Fruit fly (Drosophila melanogaster): ENCODE data around the gene Hsp68.

Gene Hsp68

dm6 chr3R:24025715-24026467 lies 31.2 kb downstream of the Hsp68 start (continued):
- TF ChIP-seq OdsH (GFP tag; optimal IDR thresholded peaks at IDR 0.05) (peak; percentile 27), CG10631 (GFP tag; optimal IDR thresholded peaks at IDR 0.05) (no peak), CG6163 (GFP tag; IDR thresholded peaks at IDR 0.05) (no peak), eg (GFP tag; IDR thresholded peaks at IDR 0.05) (peak; percentile 44; the same call in 2 of the 3 replicates), CG6854 (GFP tag; optimal IDR thresholded peaks at IDR 0.05) (no peak), CG11294 (GFP tag; IDR thresholded peaks at IDR 0.05) (no peak), Met (GFP tag; optimal IDR thresholded peaks at IDR 0.05) (peak; percentile 47), CG7368 (GFP tag; optimal IDR thresholded peaks at IDR 0.05) (no peak), dsx (GFP tag; optimal IDR thresholded peaks at IDR 0.05; ENCODE audit: poor library complexity, severe bottlenecking) (no peak), acj6 (GFP tag; optimal IDR thresholded peaks at IDR 0.05) (peak; percentile 22), Lpt (GFP tag; optimal IDR thresholded peaks at IDR 0.05) (no peak), spab (GFP tag; optimal IDR thresholded peaks at IDR 0.05) (no peak)

- TF ChIP-seq fd59A (GFP tag; optimal IDR thresholded peaks at IDR 0.05) = no peak
These were observed 32.4 kb downstream of the Hsp68 start for dm6 chr3R:24024688-24025087.

- TF ChIP-seq CG8632 (GFP tag; optimal IDR thresholded peaks at IDR 0.05) = no peak
- no peak for TF ChIP-seq fd85E (GFP tag; optimal IDR thresholded peaks at IDR 0.05)
- peak; percentile 20 to 30 for TF ChIP-seq ss (GFP tag; optimal IDR thresholded peaks at IDR 0.05)
- TF ChIP-seq salr (GFP tag; optimal IDR thresholded peaks at IDR 0.05) = peak; percentile 48 to 50
- peak; percentile 74 for TF ChIP-seq dsx (GFP tag; optimal IDR thresholded peaks at IDR 0.05; ENCODE audit: poor library complexity, severe bottlenecking)
- no peak for TF ChIP-seq lz (GFP tag; optimal IDR thresholded peaks at IDR 0.05)
- no peak for TF ChIP-seq vri (GFP tag; optimal IDR thresholded peaks at IDR 0.05)
- peak; percentile 43; the same call in 2 of the 3 replicates for TF ChIP-seq eg (GFP tag; IDR thresholded peaks at IDR 0.05)
- peak; percentile 27 for TF ChIP-seq CG6792 (GFP tag; optimal IDR thresholded peaks at IDR 0.05)
- no peak for TF ChIP-seq CG9139 (GFP tag; optimal IDR thresholded peaks at IDR 0.05)
- no peak for TF ChIP-seq CG7368 (GFP tag; optimal IDR thresholded peaks at IDR 0.05)
- no peak for TF ChIP-seq esn (GFP tag; optimal IDR thresholded peaks at IDR 0.05)
- TF ChIP-seq Blimp-1 (GFP tag; optimal IDR thresholded peaks at IDR 0.05) = no peak
- no peak for TF ChIP-seq CG34406 (GFP tag; optimal IDR thresholded peaks at IDR 0.05)
- peak; percentile 55 for TF ChIP-seq Ets96B (tag; optimal IDR thresholded peaks at IDR 0.05)
- TF ChIP-seq Smox (GFP tag; optimal IDR thresholded peaks at IDR 0.05) = no peak
- TF ChIP-seq CG11294 (GFP tag; IDR thresholded peaks at IDR 0.05) = no peak
- TF ChIP-seq CG1621 (tag; optimal IDR thresholded peaks at IDR 0.05) = peak; percentile 2
- TF ChIP-seq CG11762 (GFP tag; optimal IDR thresholded peaks at IDR 0.05; ENCODE audit: insufficient read depth) = no peak
- TF ChIP-seq acj6 (GFP tag; optimal IDR thresholded peaks at IDR 0.05) = peak; percentile 31
- peak; percentile 43 for TF ChIP-seq OdsH (GFP tag; optimal IDR thresholded peaks at IDR 0.05)
- TF ChIP-seq Hr4 (GFP tag; optimal IDR thresholded peaks at IDR 0.05) = peak; percentile 55
- peak; percentile 42 for TF ChIP-seq CG3919 (GFP tag; optimal IDR thresholded peaks at IDR 0.05)
- TF ChIP-seq CG15336 (GFP tag; IDR thresholded peaks at IDR 0.05) = peak; percentile 67
- peak; percentile 39 for TF ChIP-seq Eip75B (GFP tag; optimal IDR thresholded peaks at IDR 0.05)
- TF ChIP-seq CG32006 (GFP tag; optimal IDR thresholded peaks at IDR 0.05) = peak; percentile 79
- TF ChIP-seq pdm3 (GFP tag; optimal IDR thresholded peaks at IDR 0.05) = peak; percentile 58
- peak; percentile 83 for TF ChIP-seq Eip78C (GFP tag)
- TF ChIP-seq Ets21C (GFP tag; optimal IDR thresholded peaks at IDR 0.05) = no peak
- no peak for TF ChIP-seq CG8319 (GFP tag; optimal IDR thresholded peaks at IDR 0.05)
- peak; percentile 51 for TF ChIP-seq Lpt (GFP tag; optimal IDR thresholded peaks at IDR 0.05)
- TF ChIP-seq Eip93F (GFP tag; optimal IDR thresholded peaks at IDR 0.05) = no peak
- no peak for TF ChIP-seq Hr38 (GFP tag; optimal IDR thresholded peaks at IDR 0.05)
- peak; percentile 52 for TF ChIP-seq achi (GFP tag; optimal IDR thresholded peaks at IDR 0.05)
- peak; percentile 61 for TF ChIP-seq CG6808 (GFP tag; optimal IDR thresholded peaks at IDR 0.05)
- no peak for TF ChIP-seq svp (GFP tag)
- no peak for TF ChIP-seq fkh (GFP tag; optimal IDR thresholded peaks at IDR 0.05)
- TF ChIP-seq CG6163 (GFP tag; IDR thresholded peaks at IDR 0.05) = no peak
- peak; percentile 22 for TF ChIP-seq net (GFP tag; optimal IDR thresholded peaks at IDR 0.05)
- TF ChIP-seq CG8119 (GFP tag; IDR thresholded peaks at IDR 0.05) = peak; percentile 45; the same call in 1 of the 3 replicates
- no peak for TF ChIP-seq topi (GFP tag; optimal IDR thresholded peaks at IDR 0.05)
These were observed 33.0 kb downstream of the Hsp68 start for dm6 chr3R:24024123-24024522.

Measured in whole organism, prepupa.